Fruit fly (Drosophila melanogaster): ENCODE measurements around the gene ND-51.

The ND-51 gene

dm6 chr2L:6045972-6046718, 16.4 kb downstream of the ND-51 start, which contains the start of gene Pfas (continued):
- TF ChIP-seq ac (GFP tag; optimal IDR thresholded peaks at IDR 0.05) (no peak), hbn (GFP tag; IDR thresholded peaks at IDR 0.05; ENCODE audit: partially characterized antibody) (no peak), sqz (GFP tag; optimal IDR thresholded peaks at IDR 0.05) (no peak), Opbp (GFP tag; IDR thresholded peaks at IDR 0.05; ENCODE audit: partially characterized antibody) (no peak), GATAe (GFP tag; conservative IDR thresholded peaks at IDR 0.05) (no peak), tup (GFP tag; optimal IDR thresholded peaks at IDR 0.05) (peak; percentile 18), CG11085 (GFP tag; IDR thresholded peaks at IDR 0.05) (no peak), CG10274 (GFP tag; optimal IDR thresholded peaks at IDR 0.05) (no peak), knrl (GFP tag; IDR thresholded peaks at IDR 0.05; ENCODE audit: partially characterized antibody) (no peak), cwo (GFP tag; optimal IDR thresholded peaks at IDR 0.05) (peak; percentile 81), bowl (GFP tag; IDR thresholded peaks at IDR 0.05) (no peak), pnt (GFP tag; optimal IDR thresholded peaks at IDR 0.05) (peak; percentile 3), CG14860 (GFP tag; IDR thresholded peaks at IDR 0.05; ENCODE audit: partially characterized antibody) (no peak), dmrt11E (tag; optimal IDR thresholded peaks at IDR 0.05) (no peak), CG9727 (GFP tag; optimal IDR thresholded peaks at IDR 0.05) (peak; percentile 62), CG18619 (GFP tag; optimal IDR thresholded peaks at IDR 0.05) (peak; percentile 38), Sry-δ (GFP tag; optimal IDR thresholded peaks at IDR 0.05) (peak; percentile 34), NK7.1 (GFP tag; optimal IDR thresholded peaks at IDR 0.05) (peak; percentile 41), CG32767 (GFP tag; IDR thresholded peaks at IDR 0.05) (no peak), bsh (GFP tag; optimal IDR thresholded peaks at IDR 0.05) (peak in 1 of 2 experiments; percentile 45), luna (GFP tag; optimal IDR thresholded peaks at IDR 0.05) (no peak), wek (GFP tag; optimal IDR thresholded peaks at IDR 0.05) (no peak), sug (tag; optimal IDR thresholded peaks at IDR 0.05) (peak; percentile 68), CG11247 (GFP tag; IDR thresholded peaks at IDR 0.05) (no peak), Max (GFP tag; optimal IDR thresholded peaks at IDR 0.05) (peak; percentile 33), H15 (GFP tag; IDR thresholded peaks at IDR 0.05) (no peak), sr (GFP tag; IDR thresholded peaks at IDR 0.05) (no peak), Mes4 (GFP tag; optimal IDR thresholded peaks at IDR 0.05) (no peak), gcm2 (GFP tag; optimal IDR thresholded peaks at IDR 0.05) (no peak), CG10366 (GFP tag; IDR thresholded peaks at IDR 0.05) (peak; percentile 36; the same call in 1 of the 2 replicates), slou (GFP tag; optimal IDR thresholded peaks at IDR 0.05) (no peak), CG8944 (GFP tag; optimal IDR thresholded peaks at IDR 0.05) (peak; percentile 37), Drgx (GFP tag; IDR thresholded peaks at IDR 0.05) (0 out of 2 replicates have a peak, but pooled peaks have one; percentile 26), CG7745 (tag; optimal IDR thresholded peaks at IDR 0.05) (no peak), CG11696 (GFP tag; IDR thresholded peaks at IDR 0.05) (no peak), Six4 (GFP tag; optimal IDR thresholded peaks at IDR 0.05) (peak; percentile 30), kah (GFP tag; optimal IDR thresholded peaks at IDR 0.05) (no peak), pita (GFP tag; optimal IDR thresholded peaks at IDR 0.05) (no peak), zen2 (GFP tag; IDR thresholded peaks at IDR 0.05; ENCODE audit: partially characterized antibody) (no peak), CG15269 (tag; optimal IDR thresholded peaks at IDR 0.05) (peak; percentile 44), Dbx (GFP tag; IDR thresholded peaks at IDR 0.05) (0 out of 3 replicates have a peak, but pooled peaks have one; percentile 5), abd-A (tag; optimal IDR thresholded peaks at IDR 0.05) (no peak), CG7963 (GFP tag; IDR thresholded peaks at IDR 0.05; ENCODE audit: partially characterized antibody) (no peak), Hmr (GFP tag; optimal IDR thresholded peaks at IDR 0.05) (peak; percentile 80), CG12299 (tag; optimal IDR thresholded peaks at IDR 0.05) (no peak), Lim3 (GFP tag; IDR thresholded peaks at IDR 0.05) (no peak), CG10565 (GFP tag; optimal IDR thresholded peaks at IDR 0.05) (no peak), Atf-2 (GFP tag; optimal IDR thresholded peaks at IDR 0.05) (peak; percentile 15), Jarid2 (GFP tag; optimal IDR thresholded peaks at IDR 0.05) (no peak)
